Fruit fly (Drosophila melanogaster): ENCODE results near the gene Lkb1.
A peak's percentile ranks its signal among the peaks of the same experiment; 100 is the strongest.

Lkb1 gene

DNA sequence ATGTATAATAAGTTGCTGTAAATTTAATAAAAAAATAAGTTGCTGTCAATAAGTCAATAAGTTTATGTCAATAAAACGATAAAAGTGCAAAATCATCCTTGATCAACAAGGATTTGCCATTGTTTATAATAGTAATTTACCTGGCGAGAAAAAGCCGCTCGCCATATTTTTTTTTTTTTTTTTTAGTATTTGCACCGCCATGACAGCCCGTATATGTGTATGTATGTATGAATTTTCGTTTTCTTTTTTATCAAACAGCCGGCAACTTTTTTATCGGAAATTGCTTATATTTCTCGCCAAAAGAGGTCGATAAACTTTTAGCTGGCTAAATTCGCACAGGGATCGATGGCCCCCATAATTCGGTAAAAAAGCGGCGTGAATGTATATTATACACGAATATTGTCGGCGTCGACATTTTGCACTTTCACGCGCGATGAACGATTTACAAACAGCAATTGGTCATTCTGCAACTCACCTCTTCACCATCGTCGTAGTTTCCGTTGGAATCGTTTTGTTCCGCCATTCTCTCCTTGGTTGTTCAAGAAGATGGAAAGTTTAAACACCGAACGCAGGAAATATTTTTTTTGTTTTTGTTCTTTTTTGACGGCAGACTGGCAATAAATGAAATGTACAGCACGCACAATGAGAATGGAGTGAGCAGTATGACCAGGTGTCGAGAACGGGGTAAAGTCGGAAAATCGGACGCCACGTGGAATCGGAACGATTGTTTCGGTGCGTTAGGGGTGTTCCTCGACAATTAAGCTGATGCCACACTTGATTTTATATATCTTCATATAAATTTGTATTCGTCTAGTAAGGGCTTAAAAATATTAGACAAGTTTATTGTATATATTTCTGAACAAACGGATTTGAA lies 16.2 kb upstream of the Lkb1 start, which contains the start of gene Hrb87F (continued):
- TF ChIP-seq CG4707 (GFP tag; optimal IDR thresholded peaks at IDR 0.05): no peak
- TF ChIP-seq exex (tag; optimal IDR thresholded peaks at IDR 0.05): no peak
- peak; percentile 47 for TF ChIP-seq Sin3A (optimal IDR thresholded peaks at IDR 0.05)
- TF ChIP-seq CG7987 (GFP tag; optimal IDR thresholded peaks at IDR 0.05): peak; percentile 60
- TF ChIP-seq crp (GFP tag; optimal IDR thresholded peaks at IDR 0.05): no peak
- peak; percentile 14; the same call in 1 of the 2 replicates for TF ChIP-seq CG3847 (GFP tag; IDR thresholded peaks at IDR 0.05)
- TF ChIP-seq Ssrp (tag; optimal IDR thresholded peaks at IDR 0.05): no peak
- TF ChIP-seq ranshi (GFP tag; IDR thresholded peaks at IDR 0.05): peak; percentile 7; the same call in 1 of the 2 replicates
- TF ChIP-seq kni (GFP tag; optimal IDR thresholded peaks at IDR 0.05): no peak
- TF ChIP-seq CG4404 (GFP tag; IDR thresholded peaks at IDR 0.05): no peak
- TF ChIP-seq CG13775 (GFP tag; optimal IDR thresholded peaks at IDR 0.05): no peak
- 0 out of 3 replicates have a peak, but pooled peaks have one; percentile 11 for TF ChIP-seq CG7357 (GFP tag; IDR thresholded peaks at IDR 0.05)
- peak; percentile 91 for TF ChIP-seq ssp (GFP tag; IDR thresholded peaks at IDR 0.05)
- no peak for TF ChIP-seq CG3407 (GFP tag; optimal IDR thresholded peaks at IDR 0.05)
- TF ChIP-seq CG14710 (tag; optimal IDR thresholded peaks at IDR 0.05): no peak
- no peak for TF ChIP-seq sna (GFP tag; IDR thresholded peaks at IDR 0.05; ENCODE audit: partially characterized antibody)
- TF ChIP-seq Bteb2 (GFP tag; optimal IDR thresholded peaks at IDR 0.05): no peak
- TF ChIP-seq CG12391 (tag; optimal IDR thresholded peaks at IDR 0.05): no peak
- no peak for TF ChIP-seq gcm2 (GFP tag; optimal IDR thresholded peaks at IDR 0.05)
- no peak for TF ChIP-seq CG1832 (GFP tag; optimal IDR thresholded peaks at IDR 0.05)
- peak; percentile 89 for TF ChIP-seq Ets65A (GFP tag)
- no peak for TF ChIP-seq Dp (GFP tag; optimal IDR thresholded peaks at IDR 0.05)
- TF ChIP-seq Sry-δ (GFP tag; optimal IDR thresholded peaks at IDR 0.05): peak; percentile 29
- no peak for TF ChIP-seq CG10431 (GFP tag; optimal IDR thresholded peaks at IDR 0.05)
- no peak for TF ChIP-seq Hsf (GFP tag; optimal IDR thresholded peaks at IDR 0.05)
- TF ChIP-seq bsh (GFP tag; optimal IDR thresholded peaks at IDR 0.05): peak in 1 of 2 experiments; percentile 9
- TF ChIP-seq CG14050 (GFP tag; IDR thresholded peaks at IDR 0.05): no peak
- peak; percentile 65 for TF ChIP-seq CG1603 (tag; optimal IDR thresholded peaks at IDR 0.05)
- no peak for TF ChIP-seq CG7928 (GFP tag; optimal IDR thresholded peaks at IDR 0.05)
- TF ChIP-seq Lhr (GFP tag; optimal IDR thresholded peaks at IDR 0.05): no peak
- 0 out of 2 replicates have a peak, but pooled peaks have one; percentile 9 for TF ChIP-seq bbx (GFP tag; IDR thresholded peaks at IDR 0.05; ENCODE audit: partially characterized antibody)
- TF ChIP-seq mirr (GFP tag; optimal IDR thresholded peaks at IDR 0.05): no peak
- TF ChIP-seq aop (GFP tag; IDR thresholded peaks at IDR 0.05): no peak
- no peak for TF ChIP-seq Doc3 (GFP tag; IDR thresholded peaks at IDR 0.05; ENCODE audit: partially characterized antibody)
- no peak for TF ChIP-seq Jarid2 (GFP tag; optimal IDR thresholded peaks at IDR 0.05)
- TF ChIP-seq sug (tag; optimal IDR thresholded peaks at IDR 0.05): no peak
- TF ChIP-seq twi (tag; optimal IDR thresholded peaks at IDR 0.05): no peak
- TF ChIP-seq gsb (GFP tag; IDR thresholded peaks at IDR 0.05): no peak
- no peak for TF ChIP-seq CG9609 (GFP tag; optimal IDR thresholded peaks at IDR 0.05)
- TF ChIP-seq pros (GFP tag; optimal IDR thresholded peaks at IDR 0.05): no peak
- no peak for TF ChIP-seq caup (GFP tag; optimal IDR thresholded peaks at IDR 0.05; ENCODE audit: severe bottlenecking)
- no peak for TF ChIP-seq sima (GFP tag; optimal IDR thresholded peaks at IDR 0.05)
- peak; percentile 67 for TF ChIP-seq CG9932 (GFP tag; IDR thresholded peaks at IDR 0.05)
- no peak for TF ChIP-seq sens-2 (GFP tag; IDR thresholded peaks at IDR 0.05)
- peak; percentile 39 for TF ChIP-seq Side (GFP tag; optimal IDR thresholded peaks at IDR 0.05)
- no peak for TF ChIP-seq HLH54F (GFP tag; optimal IDR thresholded peaks at IDR 0.05)
- no peak for TF ChIP-seq ATbp (GFP tag; optimal IDR thresholded peaks at IDR 0.05)
- no peak for TF ChIP-seq CTCF (GFP tag; optimal IDR thresholded peaks at IDR 0.05)
- no peak for TF ChIP-seq CG17912 (GFP tag; optimal IDR thresholded peaks at IDR 0.05)

Data from whole organism, embryonic.